Worm (Caenorhabditis elegans): Measurements from ENCODE around the gene F41E6.8.

DNA sequence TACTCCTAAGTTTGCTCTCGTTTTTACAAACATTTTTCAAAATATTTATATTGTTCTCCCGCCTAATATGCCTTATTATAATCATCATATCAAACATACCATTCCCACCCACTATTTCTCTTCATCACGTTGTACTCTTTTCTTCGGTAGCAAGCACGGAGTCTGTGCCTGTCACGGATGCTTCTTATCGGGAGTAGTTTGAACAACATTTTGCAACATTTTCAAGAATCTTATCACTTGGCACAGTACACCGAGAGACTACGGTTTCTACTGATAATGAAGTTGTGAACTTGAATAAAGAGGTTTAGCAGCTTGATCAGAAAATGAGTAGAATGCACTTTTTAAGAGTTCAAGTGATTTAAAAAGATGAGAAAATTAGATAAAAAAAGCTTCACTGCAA is 46.9 kb upstream of the F41E6.8 start:
- TF ChIP-seq sea-1 (GFP tag; conservative IDR thresholded peaks at IDR 0.05) (no peak), ceh-36 (tag; optimal IDR thresholded peaks at IDR 0.05) (no peak), ama-1 (optimal IDR thresholded peaks at IDR 0.05) (no peak), hmbx-1 (tag; optimal IDR thresholded peaks at IDR 0.05) (no peak), tra-4 (tag; optimal IDR thresholded peaks at IDR 0.05) (no peak), ets-7 (tag; optimal IDR thresholded peaks at IDR 0.05) (no peak), flt-1 (GFP tag; IDR thresholded peaks at IDR 0.05) (no peak), aly-1 (tag; optimal IDR thresholded peaks at IDR 0.05) (no peak), B0310.2 (tag; optimal IDR thresholded peaks at IDR 0.05) (no peak), tbx-11 (GFP tag; IDR thresholded peaks at IDR 0.05) (no peak), pes-1 (GFP tag; IDR thresholded peaks at IDR 0.05) (no peak)

Data from whole organism, early embryonic.